Worm (Caenorhabditis elegans) whole organism, L4 larva: ENCODE data around the gene cri-2.

Source experiments
- D1046.2 ChIP-seq: fragments of 200-800 bp; sonication (Bioruptor generic); IDR thresholded peaks from 2 replicates; pipeline ENCODE4 v1.3.6; 2022; ENCODE audit warnings: missing genetic modification characterization, missing compliant biosample characterization
- F10B5.3 ChIP-seq: sonication (generic microtip); optimal IDR thresholded peaks from 2 replicates; lab custom pipeline; 2016; ENCODE audit warnings: mild to moderate bottlenecking, missing genetic modification characterization, missing compliant biosample characterization
- F26F4.8 ChIP-seq: fragments of 200-800 bp; sonication (Bioruptor generic); conservative IDR thresholded peaks from 2 replicates; pipeline ENCODE4 v1.3.6; 2022; ENCODE audit warnings: missing genetic modification characterization, missing compliant biosample characterization
- F37D6.2 ChIP-seq: sonication (generic microtip); optimal IDR thresholded peaks from 2 replicates; lab custom pipeline; 2016; ENCODE audit warnings: mild to moderate bottlenecking, missing genetic modification characterization, missing compliant biosample characterization
- T20F7.1 ChIP-seq: fragments of 200-800 bp; sonication (Bioruptor generic); optimal IDR thresholded peaks from 2 replicates; lab custom pipeline; 2018; ENCODE audit warnings: mild to moderate bottlenecking, missing genetic modification characterization, missing compliant biosample characterization
- T26A8.4 ChIP-seq: fragments of 200-800 bp; sonication (Bioruptor generic); IDR thresholded peaks from 2 replicates; pipeline ENCODE4 v1.3.6; 2022; ENCODE audit warnings: missing genetic modification characterization, missing compliant biosample characterization
- Y5F2A.4 ChIP-seq: fragments of 200-800 bp; sonication (Bioruptor generic); optimal IDR thresholded peaks from 2 replicates; lab custom pipeline; 2018; ENCODE audit warnings: mild to moderate bottlenecking, missing genetic modification characterization, missing compliant biosample characterization
- ZK337.2 ChIP-seq: fragments of 200-800 bp; sonication (Bioruptor generic); IDR thresholded peaks from 2 replicates; pipeline ENCODE4 v1.3.6; 2022; ENCODE audit warnings: missing genetic modification reagents, missing genetic modification characterization, missing compliant biosample characterization
- arid-1 ChIP-seq: fragments of 200-800 bp; sonication (Bioruptor generic); conservative IDR thresholded peaks from 2 replicates; pipeline ENCODE4 v1.3.6; 2022; ENCODE audit warnings: missing genetic modification reagents, missing genetic modification characterization, missing compliant biosample characterization
- ceh-20 ChIP-seq: fragments of 200-800 bp; sonication (Bioruptor generic); IDR thresholded peaks from 2 replicates; pipeline ENCODE4 v1.3.6; 2022; ENCODE audit warnings: missing genetic modification reagents, missing genetic modification characterization, missing compliant biosample characterization
- ceh-32 ChIP-seq: sonication (generic microtip); optimal IDR thresholded peaks from 2 replicates; lab custom pipeline; 2016; ENCODE audit warnings: mild to moderate bottlenecking, missing genetic modification characterization, missing compliant biosample characterization; ENCODE audit not compliant: poor library complexity
- ceh-62 ChIP-seq: sonication (generic microtip); optimal IDR thresholded peaks from 2 replicates; lab custom pipeline; 2017; ENCODE audit warnings: missing biosample characterization, missing genetic modification characterization
- ceh-82 ChIP-seq: sonication (generic microtip); optimal IDR thresholded peaks from 2 replicates; lab custom pipeline; 2017; ENCODE audit warnings: missing biosample characterization, missing genetic modification characterization
- daf-12 ChIP-seq: fragments of 150-350 bp; optimal IDR thresholded peaks from 2 replicates; lab custom pipeline; 2014; ENCODE audit warnings: missing biosample characterization, missing genetic modification reagents, missing genetic modification characterization
- daf-19 ChIP-seq: fragments of 200-800 bp; sonication (Bioruptor generic); conservative IDR thresholded peaks from 2 replicates; pipeline ENCODE4 v1.3.6; 2022; ENCODE audit warnings: missing genetic modification characterization, missing compliant biosample characterization
- daf-8 ChIP-seq: fragments of 200-800 bp; sonication (Bioruptor generic); IDR thresholded peaks from 2 replicates; pipeline ENCODE4 v1.3.6; 2022; ENCODE audit warnings: missing genetic modification characterization, missing compliant biosample characterization
- dpl-1 ChIP-seq: fragments of 150-350 bp; optimal IDR thresholded peaks from 2 replicates; lab custom pipeline; 2014; ENCODE audit warnings: missing biosample characterization, missing genetic modification reagents, missing genetic modification characterization
- dve-1 ChIP-seq: sonication (generic microtip); optimal IDR thresholded peaks from 2 replicates; lab custom pipeline; 2017; ENCODE audit warnings: antibody characterized with exemption, mild to moderate bottlenecking, missing genetic modification characterization, missing compliant biosample characterization; ENCODE audit not compliant: insufficient read depth
- egl-27 ChIP-seq: sonication (generic microtip); optimal IDR thresholded peaks from 3 replicates; lab custom pipeline; 2017; ENCODE audit warnings: missing biosample characterization, missing genetic modification reagents, missing genetic modification characterization
- egl-43 ChIP-seq: fragments of 200-800 bp; sonication (Bioruptor generic); IDR thresholded peaks from 2 replicates; pipeline ENCODE4 v1.3.6; 2022; ENCODE audit warnings: missing genetic modification reagents, missing genetic modification characterization, missing compliant biosample characterization
- fkh-10 ChIP-seq: fragments of 150-350 bp; optimal IDR thresholded peaks from 2 replicates; lab custom pipeline; 2014; ENCODE audit warnings: missing biosample characterization, missing genetic modification reagents, missing genetic modification characterization
- gei-8 ChIP-seq: fragments of 200-800 bp; sonication (Bioruptor generic); optimal IDR thresholded peaks from 2 replicates; lab custom pipeline; 2018; ENCODE audit warnings: mild to moderate bottlenecking, missing genetic modification characterization, missing compliant biosample characterization
- hlh-11 ChIP-seq: fragments of 200-800 bp; sonication (Bioruptor generic); optimal IDR thresholded peaks from 2 replicates; lab custom pipeline; 2018; ENCODE audit warnings: mild to moderate bottlenecking, missing genetic modification characterization, missing compliant biosample characterization
- hmg-1.1 ChIP-seq: fragments of 200-800 bp; sonication (Bioruptor generic); IDR thresholded peaks from 2 replicates; pipeline ENCODE4 v1.3.6; 2022; ENCODE audit warnings: missing genetic modification reagents, missing genetic modification characterization, missing compliant biosample characterization
- lin-1 ChIP-seq: fragments of 200-800 bp; sonication (Bioruptor generic); IDR thresholded peaks from 2 replicates; pipeline ENCODE4 v1.3.6; 2022; ENCODE audit warnings: missing genetic modification reagents, missing genetic modification characterization, missing compliant biosample characterization
- lin-13 ChIP-seq: fragments of 150-350 bp; optimal IDR thresholded peaks from 2 replicates; lab custom pipeline; 2014; ENCODE audit warnings: missing biosample characterization, missing genetic modification reagents, missing genetic modification characterization
- lin-29 ChIP-seq: fragments of 200-800 bp; sonication (Bioruptor generic); IDR thresholded peaks from 2 replicates; pipeline ENCODE4 v1.3.6; 2022; ENCODE audit warnings: missing genetic modification reagents, missing genetic modification characterization, missing compliant biosample characterization
- lin-39 ChIP-seq: fragments of 150-350 bp; optimal IDR thresholded peaks from 2 replicates; lab custom pipeline; 2014; ENCODE audit warnings: missing biosample characterization, missing genetic modification reagents, missing genetic modification characterization
- lir-3 ChIP-seq: sonication (generic microtip); optimal IDR thresholded peaks from 2 replicates; lab custom pipeline; 2016; ENCODE audit warnings: mild to moderate bottlenecking, missing genetic modification characterization, missing compliant biosample characterization
- lsy-2 ChIP-seq, 2 experiments: fragments of 150-350 bp in 1 of 2; sonication (generic microtip) in 1 of 2; optimal IDR thresholded peaks; 2 replicates each; lab custom pipeline; 2014 to 2017; ENCODE audit warnings: missing biosample characterization in 2 of 2, missing genetic modification characterization in 2 of 2
- mdl-1 ChIP-seq, 2 experiments: fragments of 150-350 bp in 1 of 2; sonication (generic microtip) in 1 of 2; optimal IDR thresholded peaks; 2 replicates each; lab custom pipeline; 2014 to 2017; ENCODE audit warnings: missing biosample characterization in 2 of 2, missing genetic modification characterization in 2 of 2
- mes-2 ChIP-seq: sonication (generic microtip); optimal IDR thresholded peaks from 2 replicates; lab custom pipeline; 2016; ENCODE audit warnings: missing genotype, mild to moderate bottlenecking, missing genetic modification characterization, missing compliant biosample characterization; ENCODE audit not compliant: poor library complexity, severe bottlenecking
- mxl-2 ChIP-seq: fragments of 200-800 bp; sonication (Bioruptor generic); conservative IDR thresholded peaks from 2 replicates; pipeline ENCODE4 v1.3.6; 2022; ENCODE audit warnings: missing genetic modification reagents, missing genetic modification characterization, missing compliant biosample characterization
- mxl-3 ChIP-seq: fragments of 200-800 bp; sonication (Bioruptor generic); optimal IDR thresholded peaks from 2 replicates; lab custom pipeline; 2018; ENCODE audit warnings: mild to moderate bottlenecking, missing genetic modification characterization, missing compliant biosample characterization
- nhr-10 ChIP-seq: fragments of 150-350 bp; optimal IDR thresholded peaks from 2 replicates; lab custom pipeline; 2014; ENCODE audit warnings: missing biosample characterization, missing genetic modification characterization
- nhr-102 ChIP-seq: sonication (generic microtip); optimal IDR thresholded peaks from 2 replicates; lab custom pipeline; 2016; ENCODE audit warnings: mild to moderate bottlenecking, missing genetic modification characterization, moderate library complexity, missing compliant biosample characterization
- nhr-111 ChIP-seq: fragments of 200-800 bp; sonication (Bioruptor generic); optimal IDR thresholded peaks from 2 replicates; lab custom pipeline; 2018; ENCODE audit warnings: mild to moderate bottlenecking, missing genetic modification characterization, missing compliant biosample characterization
- nhr-41 ChIP-seq: fragments of 200-800 bp; sonication (Bioruptor generic); IDR thresholded peaks from 2 replicates; pipeline ENCODE4 v1.3.6; 2022; ENCODE audit warnings: missing genetic modification reagents, missing genetic modification characterization, missing compliant biosample characterization
- nhr-48 ChIP-seq: sonication (generic microtip); optimal IDR thresholded peaks from 2 replicates; lab custom pipeline; 2016; ENCODE audit warnings: mild to moderate bottlenecking, missing genetic modification characterization, missing compliant biosample characterization
- nhr-76 ChIP-seq: fragments of 150-350 bp; optimal IDR thresholded peaks from 2 replicates; lab custom pipeline; 2014; ENCODE audit warnings: missing biosample characterization, missing genetic modification characterization
- snpc-1.2 ChIP-seq: fragments of 200-800 bp; sonication (Bioruptor generic); IDR thresholded peaks from 2 replicates; pipeline ENCODE4 v1.3.6; 2022; ENCODE audit warnings: missing genetic modification reagents, missing genetic modification characterization, missing compliant biosample characterization
- spr-1 ChIP-seq: sonication (generic microtip); optimal IDR thresholded peaks from 2 replicates; lab custom pipeline; 2016; ENCODE audit warnings: mild to moderate bottlenecking, missing genetic modification characterization, missing compliant biosample characterization
- spr-3 ChIP-seq: fragments of 200-800 bp; sonication (Bioruptor generic); optimal IDR thresholded peaks from 2 replicates; lab custom pipeline; 2018; ENCODE audit warnings: mild to moderate bottlenecking, missing genetic modification characterization, missing compliant biosample characterization
- tag-97 ChIP-seq: fragments of 200-800 bp; sonication (Bioruptor generic); IDR thresholded peaks from 2 replicates; pipeline ENCODE4 v1.3.6; 2022; ENCODE audit warnings: missing genetic modification characterization, missing compliant biosample characterization
- tra-1 ChIP-seq: fragments of 200-800 bp; sonication (Bioruptor generic); IDR thresholded peaks from 2 replicates; pipeline ENCODE4 v1.3.6; 2022; ENCODE audit warnings: missing genetic modification reagents, missing genetic modification characterization, missing compliant biosample characterization
- unc-39 ChIP-seq: sonication (generic microtip); optimal IDR thresholded peaks from 2 replicates; lab custom pipeline; 2017; ENCODE audit warnings: missing biosample characterization, missing genetic modification characterization
- unc-62 ChIP-seq, 3 experiments: fragments of 150-350 bp in 1 of 3; sonication (generic microtip); optimal IDR thresholded peaks in 2 of 3; peaks in 1 of 3; 1 replicate in 1 of 3; 2 replicates in 2 of 3; lab custom pipeline; 2014 to 2017; ENCODE audit warnings: missing biosample characterization in 3 of 3, missing genetic modification characterization in 3 of 3, missing genetic modification reagents in 3 of 3, missing genotype in 1 of 3
- zfp-2 ChIP-seq: sonication (generic microtip); optimal IDR thresholded peaks from 2 replicates; lab custom pipeline; 2016; ENCODE audit warnings: mild to moderate bottlenecking, missing genetic modification characterization, missing compliant biosample characterization
- ztf-11 ChIP-seq: fragments of 150-350 bp; optimal IDR thresholded peaks from 2 replicates; lab custom pipeline; 2014; ENCODE audit warnings: missing biosample characterization, missing genetic modification characterization

The cri-2 gene

DNA sequence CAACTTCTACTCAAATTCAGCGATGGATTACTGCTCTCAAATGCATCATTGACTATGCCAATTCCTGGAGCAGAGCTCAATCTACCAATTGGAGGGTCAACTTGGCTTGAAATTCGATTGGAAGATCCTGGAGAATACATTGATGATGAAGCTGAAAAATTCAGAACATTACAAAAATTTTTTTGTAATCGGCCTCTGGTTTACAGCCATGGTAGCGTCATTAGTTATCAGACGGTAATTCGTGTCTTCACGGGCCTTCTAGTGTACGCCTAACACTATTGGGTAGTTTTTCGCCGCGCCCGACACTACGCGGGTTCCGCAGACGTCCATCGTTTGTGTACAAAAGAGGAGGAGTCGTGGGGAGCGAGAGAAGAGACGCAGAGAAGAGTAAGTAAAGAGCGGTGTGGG lies 27.1 kb downstream of the cri-2 start (continued):
- TF ChIP-seq mdl-1 (tag; optimal IDR thresholded peaks at IDR 0.05; lab: Kevin White, UChicago) (peak; percentile 48 to 51), T20F7.1 (GFP tag; lab: Kevin White, UChicago) (peak; percentile 82), hmg-1.1 (GFP tag; lab: Robert Waterston, UW) (peak; percentile 88), daf-19 (GFP tag; lab: Robert Waterston, UW) (peak; percentile 71; the same call in 1 of the 2 replicates), spr-1 (tag; lab: Kevin White, UChicago) (peak; percentile 85), snpc-1.2 (GFP tag; lab: Robert Waterston, UW) (peak; percentile 92), lin-39 (tag; lab: Kevin White, UChicago) (no peak), arid-1 (GFP tag; lab: Robert Waterston, UW) (peak; percentile 70; the same call in 1 of the 2 replicates), unc-62 (GFP tag; optimal IDR thresholded peaks at IDR 0.05 in 1 of 2; lab: Kevin White, UChicago) (peak in 1 of 2 experiments; percentile 90), unc-62 (tag; optimal IDR thresholded peaks at IDR 0.05; lab: Kevin White, UChicago) (no peak), lin-29 (GFP tag; lab: Robert Waterston, UW) (peak; percentile 25; the same call in 1 of the 2 replicates), lin-1 (peak; percentile 49; the same call in 1 of the 2 replicates), spr-3 (peak; percentile 68), tra-1 (peak; percentile 83), mxl-2 (GFP tag; lab: Robert Waterston, UW) (no peak), F37D6.2 (tag; lab: Kevin White, UChicago) (peak; percentile 66), mes-2 (tag; lab: Kevin White, UChicago) (peak; percentile 90), lir-3 (tag; lab: Kevin White, UChicago) (peak; percentile 22), nhr-41 (GFP tag; lab: Robert Waterston, UW) (0 out of 2 replicates have a peak, but pooled peaks have one; percentile 8), nhr-111 (GFP tag; lab: Kevin White, UChicago) (peak; percentile 70), F26F4.8 (no peak), nhr-76 (no peak), dve-1 (peak; percentile 92), ceh-20 (GFP tag; lab: Robert Waterston, UW) (no peak), T26A8.4 (GFP tag; lab: Robert Waterston, UW) (peak; percentile 91), lin-13 (peak; percentile 78)

DNA sequence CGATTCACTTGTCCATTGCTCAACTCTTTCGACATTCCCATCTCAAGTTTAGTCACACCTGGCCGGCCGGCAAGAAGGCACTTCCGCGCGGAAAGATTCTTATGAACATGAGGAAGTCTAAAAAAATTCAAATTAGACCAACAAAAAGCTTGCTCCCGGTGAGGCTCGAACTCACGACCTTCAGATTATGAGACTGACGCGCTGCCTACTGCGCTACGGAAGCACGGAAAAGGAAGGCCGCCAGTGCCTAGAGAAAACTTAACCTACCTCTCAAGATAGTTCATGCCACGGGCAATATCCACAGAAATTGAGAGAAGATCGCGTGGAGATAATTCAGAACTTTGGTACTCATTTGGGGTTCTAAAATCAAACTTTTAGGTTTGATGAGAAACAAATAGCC lies 28.4 kb downstream of the cri-2 start:
- no peak for TF ChIP-seq daf-19 (GFP tag; lab: Robert Waterston, UW)
- no peak for TF ChIP-seq lin-1
- TF ChIP-seq ZK337.2 (GFP tag; lab: Robert Waterston, UW): peak; percentile 26; the same call in 1 of the 2 replicates
- no peak for TF ChIP-seq T20F7.1 (GFP tag; lab: Kevin White, UChicago)
- no peak for TF ChIP-seq fkh-10
- no peak for TF ChIP-seq mxl-2 (GFP tag; lab: Robert Waterston, UW)
- no peak for TF ChIP-seq daf-8 (GFP tag; lab: Robert Waterston, UW)
- TF ChIP-seq nhr-48 (tag; lab: Kevin White, UChicago): no peak
- TF ChIP-seq nhr-10: no peak
- peak; percentile 18 for TF ChIP-seq mxl-3 (GFP tag; lab: Kevin White, UChicago)
- no peak for TF ChIP-seq ceh-82 (tag; lab: Kevin White, UChicago)
- TF ChIP-seq egl-43: peak; percentile 75
- 0 out of 2 replicates have a peak, but pooled peaks have one; percentile 29 for TF ChIP-seq hmg-1.1 (GFP tag; lab: Robert Waterston, UW)
- no peak for TF ChIP-seq ztf-11 (tag; lab: Kevin White, UChicago)
- no peak for TF ChIP-seq lsy-2 (tag; optimal IDR thresholded peaks at IDR 0.05; lab: Kevin White, UChicago)
- no peak for TF ChIP-seq tag-97 (GFP tag; lab: Robert Waterston, UW)
- TF ChIP-seq egl-27 (tag; lab: Kevin White, UChicago): no peak
- no peak for TF ChIP-seq lin-13
- TF ChIP-seq daf-12: no peak
- no peak for TF ChIP-seq zfp-2 (tag; lab: Kevin White, UChicago)
- TF ChIP-seq dpl-1 (GFP tag; lab: Kevin White, UChicago): no peak
- no peak for TF ChIP-seq unc-39 (tag; lab: Kevin White, UChicago)
- no peak for TF ChIP-seq ceh-32 (tag; lab: Kevin White, UChicago)
- TF ChIP-seq F10B5.3 (tag; lab: Kevin White, UChicago): no peak
- no peak for TF ChIP-seq hlh-11 (tag; lab: Kevin White, UChicago)
- TF ChIP-seq Y5F2A.4 (GFP tag; lab: Kevin White, UChicago): no peak
- no peak for TF ChIP-seq nhr-102 (tag; lab: Kevin White, UChicago)
- no peak for TF ChIP-seq gei-8 (GFP tag; lab: Kevin White, UChicago)
- no peak for TF ChIP-seq D1046.2
- TF ChIP-seq mdl-1 (tag; optimal IDR thresholded peaks at IDR 0.05; lab: Kevin White, UChicago): no peak
- no peak for TF ChIP-seq ceh-62 (tag; lab: Kevin White, UChicago)
